Worm (Caenorhabditis elegans): ENCODE data around the gene C31H2.14.

DNA sequence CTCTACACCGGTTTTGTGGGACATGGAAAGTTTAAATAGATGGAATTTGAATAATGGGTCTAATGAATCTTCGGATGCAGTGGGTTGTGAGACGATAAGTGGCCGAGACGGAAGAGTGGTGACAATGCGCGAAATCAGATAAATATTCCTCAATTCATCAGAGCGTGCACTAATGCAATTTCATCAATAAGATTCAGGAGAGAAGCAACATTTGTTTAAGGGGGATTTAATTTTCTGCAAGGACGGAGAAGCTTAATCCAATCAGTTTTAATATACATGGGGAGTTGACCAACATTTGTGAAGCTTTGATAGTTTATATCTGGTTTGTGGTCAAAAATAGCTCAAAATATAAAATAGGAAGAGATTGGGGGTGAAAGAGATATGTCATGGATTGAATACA, 18.6 kb upstream of the C31H2.14 start:
- TF ChIP-seq ama-1 (optimal IDR thresholded peaks at IDR 0.05): no peak
- no peak for TF ChIP-seq tbx-11 (GFP tag; IDR thresholded peaks at IDR 0.05)
- TF ChIP-seq tbx-37 (GFP tag; conservative IDR thresholded peaks at IDR 0.05): no peak
- no peak for TF ChIP-seq F13C5.2 (tag; optimal IDR thresholded peaks at IDR 0.05)
- no peak for TF ChIP-seq tra-4 (tag; optimal IDR thresholded peaks at IDR 0.05)
- TF ChIP-seq flt-1 (GFP tag; IDR thresholded peaks at IDR 0.05): no peak
- no peak for TF ChIP-seq hnd-1 (tag; optimal IDR thresholded peaks at IDR 0.05)
- no peak for TF ChIP-seq aly-1 (tag; optimal IDR thresholded peaks at IDR 0.05)
- no peak for TF ChIP-seq sea-1 (GFP tag; conservative IDR thresholded peaks at IDR 0.05)
